Worm (Caenorhabditis elegans) whole organism, L1 larva: ENCODE data around the gene rps-12.

Source experiments
- C04F5.9 ChIP-seq: sonication (generic microtip); optimal IDR thresholded peaks from 2 replicates; lab custom pipeline; 2016; ENCODE audit warnings: missing genetic modification characterization, missing compliant biosample characterization
- C16A3.4 ChIP-seq: fragments of 150-350 bp; optimal IDR thresholded peaks from 2 replicates; lab custom pipeline; 2014; ENCODE audit warnings: missing biosample characterization, missing genetic modification characterization
- blmp-1 ChIP-seq: fragments of 150-350 bp; optimal IDR thresholded peaks from 2 replicates; lab custom pipeline; 2014; ENCODE audit warnings: missing biosample characterization, missing genetic modification characterization
- ceh-63 ChIP-seq: fragments of 200-800 bp; sonication (Bioruptor generic); optimal IDR thresholded peaks from 2 replicates; lab custom pipeline; 2018; ENCODE audit warnings: mild to moderate bottlenecking, missing genetic modification characterization, missing compliant biosample characterization
- ceh-8 ChIP-seq: fragments of 200-800 bp; sonication (Bioruptor generic); optimal IDR thresholded peaks from 2 replicates; lab custom pipeline; 2018; ENCODE audit warnings: mild to moderate bottlenecking, missing genetic modification characterization, moderate library complexity, missing compliant biosample characterization
- ceh-82 ChIP-seq, 3 experiments: fragments of 150-350 bp in 1 of 3; sonication (generic microtip) in 2 of 3; optimal IDR thresholded peaks; 2 replicates each; lab custom pipeline; 2014 to 2017; ENCODE audit warnings: missing biosample characterization in 3 of 3, missing genetic modification characterization in 3 of 3
- ceh-90 ChIP-seq: sonication (generic microtip); optimal IDR thresholded peaks from 2 replicates; lab custom pipeline; 2016; ENCODE audit warnings: missing genetic modification characterization, missing compliant biosample characterization
- ces-1 ChIP-seq: fragments of 150-350 bp; optimal IDR thresholded peaks from 2 replicates; lab custom pipeline; 2014; ENCODE audit warnings: missing biosample characterization, missing genetic modification reagents, missing genetic modification characterization
- efl-1 ChIP-seq, 4 experiments: fragments of 150-350 bp; optimal IDR thresholded peaks in 3 of 4; peaks in 1 of 4; 1 replicate in 1 of 4; 2 replicates in 3 of 4; lab custom pipeline; 2014; ENCODE audit warnings: missing biosample characterization in 2 of 4, missing genetic modification characterization in 2 of 4, missing genetic modification reagents in 2 of 4
- efl-3 ChIP-seq: fragments of 200-800 bp; sonication (Bioruptor generic); optimal IDR thresholded peaks from 2 replicates; lab custom pipeline; 2018; ENCODE audit warnings: mild to moderate bottlenecking, missing genetic modification characterization, missing compliant biosample characterization
- elt-3 ChIP-seq, 6 experiments: fragments of 150-350 bp in 1 of 6; sonication (generic microtip); optimal IDR thresholded peaks; 2 replicates each; lab custom pipeline; 2017 to 2018; ENCODE audit warnings: missing biosample characterization in 6 of 6, missing genetic modification characterization in 6 of 6, inconsistent platforms in 1 of 6
- grh-1 ChIP-seq: fragments of 200-800 bp; sonication (Bioruptor generic); IDR thresholded peaks from 2 replicates; pipeline ENCODE4 v1.3.6; 2022; ENCODE audit warnings: missing genetic modification reagents, missing genetic modification characterization, missing compliant biosample characterization
- hlh-17 ChIP-seq: fragments of 200-800 bp; sonication (Bioruptor generic); optimal IDR thresholded peaks from 2 replicates; lab custom pipeline; 2018; ENCODE audit warnings: missing genetic modification characterization, mild to moderate bottlenecking, missing compliant biosample characterization, moderate library complexity, borderline replicate concordance
- hpl-2 ChIP-seq: fragments of 150-350 bp; optimal IDR thresholded peaks from 2 replicates; lab custom pipeline; 2014; ENCODE audit warnings: missing biosample characterization, missing genetic modification reagents, missing genetic modification characterization
- irx-1 ChIP-seq: sonication (generic microtip); optimal IDR thresholded peaks from 2 replicates; lab custom pipeline; 2016; ENCODE audit warnings: missing genetic modification characterization, missing compliant biosample characterization
- isw-1 ChIP-seq: fragments of 200-800 bp; sonication (Bioruptor generic); IDR thresholded peaks from 2 replicates; pipeline ENCODE4 v1.3.6; 2022; ENCODE audit warnings: missing genetic modification characterization, missing compliant biosample characterization
- jun-1 ChIP-seq: fragments of 150-350 bp; optimal IDR thresholded peaks from 2 replicates; lab custom pipeline; 2014; ENCODE audit warnings: missing biosample characterization, missing genetic modification reagents, missing genetic modification characterization
- lin-15B ChIP-seq: fragments of 150-350 bp; sonication (generic microtip); optimal IDR thresholded peaks from 3 replicates; lab custom pipeline; 2014; ENCODE audit warnings: missing biosample characterization, missing genetic modification characterization
- lin-35 ChIP-seq, 2 experiments: fragments of 150-350 bp; optimal IDR thresholded peaks; 2 replicates each; lab custom pipeline; 2014; ENCODE audit warnings: missing biosample characterization in 2 of 2, missing genetic modification characterization in 2 of 2, missing genetic modification reagents in 2 of 2
- mab-9 ChIP-seq: fragments of 200-800 bp; sonication (Bioruptor generic); IDR thresholded peaks from 2 replicates; pipeline ENCODE4 v1.3.6; 2022; ENCODE audit warnings: missing genetic modification reagents, missing genetic modification characterization, missing compliant biosample characterization
- mef-2 ChIP-seq: fragments of 150-350 bp; optimal IDR thresholded peaks from 2 replicates; lab custom pipeline; 2014; ENCODE audit warnings: missing biosample characterization, missing genetic modification characterization
- mep-1 ChIP-seq: fragments of 150-350 bp; optimal IDR thresholded peaks from 2 replicates; lab custom pipeline; 2014; ENCODE audit warnings: missing biosample characterization, missing genetic modification characterization
- nhr-11 ChIP-seq: fragments of 150-350 bp; optimal IDR thresholded peaks from 2 replicates; lab custom pipeline; 2014; ENCODE audit warnings: missing biosample characterization, missing genetic modification characterization
- nhr-12 ChIP-seq: sonication (generic microtip); optimal IDR thresholded peaks from 2 replicates; lab custom pipeline; 2017; ENCODE audit warnings: missing biosample characterization, missing genetic modification characterization
- nhr-20 ChIP-seq: sonication (generic microtip); optimal IDR thresholded peaks from 2 replicates; lab custom pipeline; 2016; ENCODE audit warnings: mild to moderate bottlenecking, missing genetic modification characterization, missing compliant biosample characterization
- nhr-237 ChIP-seq: fragments of 150-350 bp; optimal IDR thresholded peaks from 2 replicates; lab custom pipeline; 2014; ENCODE audit warnings: missing biosample characterization, missing genetic modification characterization
- nhr-71 ChIP-seq: sonication (generic microtip); optimal IDR thresholded peaks from 2 replicates; lab custom pipeline; 2016; ENCODE audit warnings: mild to moderate bottlenecking, missing genetic modification characterization, moderate library complexity, missing compliant biosample characterization
- nhr-76 ChIP-seq: sonication (generic microtip); optimal IDR thresholded peaks from 2 replicates; lab custom pipeline; 2017; ENCODE audit warnings: missing biosample characterization, missing genetic modification characterization
- nhr-84 ChIP-seq: sonication (generic microtip); optimal IDR thresholded peaks from 2 replicates; lab custom pipeline; 2017; ENCODE audit warnings: missing biosample characterization, missing genetic modification characterization
- nhr-85 ChIP-seq: sonication (generic microtip); peaks from one replicate; lab custom pipeline; 2016; ENCODE audit warnings: missing genetic modification characterization, inconsistent platforms, missing compliant biosample characterization
- pag-3 ChIP-seq: sonication (generic microtip); optimal IDR thresholded peaks from 2 replicates; lab custom pipeline; 2017; ENCODE audit warnings: missing genetic modification characterization, mild to moderate bottlenecking, missing compliant biosample characterization, antibody characterized with exemption, borderline replicate concordance; ENCODE audit not compliant: insufficient read depth
- rnt-1 ChIP-seq: sonication (generic microtip); optimal IDR thresholded peaks from 2 replicates; lab custom pipeline; 2016; ENCODE audit warnings: mild to moderate bottlenecking, missing genetic modification characterization, moderate library complexity, missing compliant biosample characterization
- skn-1 ChIP-seq: fragments of 150-350 bp; optimal IDR thresholded peaks from 2 replicates; lab custom pipeline; 2014; ENCODE audit warnings: missing biosample characterization, missing genetic modification characterization
- snpc-4 ChIP-seq: fragments of 150-350 bp; optimal IDR thresholded peaks from 2 replicates; lab custom pipeline; 2014; ENCODE audit warnings: missing biosample characterization, missing genetic modification characterization
- snu-23 ChIP-seq: sonication (generic microtip); optimal IDR thresholded peaks from 2 replicates; lab custom pipeline; 2016; ENCODE audit warnings: missing genetic modification characterization, missing compliant biosample characterization
- sox-4 ChIP-seq: sonication (generic microtip); optimal IDR thresholded peaks from 2 replicates; lab custom pipeline; 2016; ENCODE audit warnings: missing genetic modification characterization, missing compliant biosample characterization
- sup-37 ChIP-seq: fragments of 200-800 bp; sonication (Bioruptor generic); optimal IDR thresholded peaks from 2 replicates; lab custom pipeline; 2018; ENCODE audit warnings: mild to moderate bottlenecking, missing genetic modification characterization, missing compliant biosample characterization
- swsn-7 ChIP-seq: sonication (generic microtip); optimal IDR thresholded peaks from 2 replicates; lab custom pipeline; 2016; ENCODE audit warnings: missing genetic modification characterization, missing compliant biosample characterization
- unc-130 ChIP-seq: fragments of 150-350 bp; optimal IDR thresholded peaks from 2 replicates; lab custom pipeline; 2017; ENCODE audit warnings: missing biosample characterization, missing genetic modification characterization, inconsistent platforms
- unc-30 ChIP-seq: sonication (generic microtip); optimal IDR thresholded peaks from 2 replicates; lab custom pipeline; 2017; ENCODE audit warnings: missing biosample characterization, missing genetic modification characterization
- unc-98 ChIP-seq: fragments of 200-800 bp; sonication (Bioruptor generic); IDR thresholded peaks from 2 replicates; pipeline ENCODE4 v1.3.6; 2022; ENCODE audit warnings: missing genetic modification characterization, missing compliant biosample characterization
- vab-15 ChIP-seq: sonication (generic microtip); optimal IDR thresholded peaks from 2 replicates; lab custom pipeline; 2017; ENCODE audit warnings: missing genotype, mild to moderate bottlenecking, missing genetic modification characterization, missing compliant biosample characterization
- zag-1 ChIP-seq: fragments of 150-350 bp; optimal IDR thresholded peaks from 2 replicates; lab custom pipeline; 2014; ENCODE audit warnings: missing biosample characterization, missing genetic modification characterization
- zip-4 ChIP-seq: fragments of 200-800 bp; sonication (Bioruptor generic); optimal IDR thresholded peaks from 2 replicates; lab custom pipeline; 2018; ENCODE audit warnings: mild to moderate bottlenecking, missing genetic modification characterization, moderate library complexity, missing compliant biosample characterization
- ztf-4 ChIP-seq: fragments of 150-350 bp; optimal IDR thresholded peaks from 2 replicates; lab custom pipeline; 2014; ENCODE audit warnings: missing biosample characterization, missing genetic modification characterization

rps-12 gene

ce11 chrIII:5721888-5722287 lies 42.8 kb downstream of the rps-12 start (continued):
- peak; percentile 79 for TF ChIP-seq C04F5.9
- peak; percentile 94 for TF ChIP-seq ceh-90 (tag; lab: Kevin White, UChicago)
- peak; percentile 89 for TF ChIP-seq nhr-85 (tag; lab: Kevin White, UChicago)
- TF ChIP-seq lin-35 (GFP tag; optimal IDR thresholded peaks at IDR 0.05; lab: Kevin White, UChicago), result peak; percentile 86 to 92
- peak; percentile 65 for TF ChIP-seq grh-1 (GFP tag; lab: Robert Waterston, UW)
- TF ChIP-seq pag-3, result peak; percentile 69
- TF ChIP-seq snpc-4, result no peak
- TF ChIP-seq zag-1 (tag; lab: Kevin White, UChicago), result no peak
- no peak for TF ChIP-seq nhr-12 (tag; lab: Kevin White, UChicago)
- TF ChIP-seq ces-1 (GFP tag; lab: Kevin White, UChicago), result no peak
- no peak for TF ChIP-seq ceh-63 (GFP tag; lab: Kevin White, UChicago)
- TF ChIP-seq jun-1 (tag; lab: Kevin White, UChicago), result peak; percentile 61
- no peak for TF ChIP-seq nhr-76 (tag; lab: Kevin White, UChicago)
- peak; percentile 60 for TF ChIP-seq mab-9 (GFP tag; lab: Robert Waterston, UW)
- peak; percentile 13 for TF ChIP-seq ceh-8
- TF ChIP-seq nhr-20 (tag; lab: Kevin White, UChicago), result peak; percentile 85
- no peak; the same call in 1 of the 2 replicates for TF ChIP-seq unc-98 (GFP tag; lab: Robert Waterston, UW)
- no peak for TF ChIP-seq nhr-237
- peak; percentile 98 for TF ChIP-seq rnt-1
- TF ChIP-seq nhr-84 (tag; lab: Kevin White, UChicago), result no peak
- peak; percentile 34 for TF ChIP-seq nhr-11 (tag; lab: Kevin White, UChicago)
- no peak for TF ChIP-seq vab-15
- TF ChIP-seq C16A3.4 (tag; lab: Kevin White, UChicago), result peak; percentile 45
- TF ChIP-seq isw-1 (GFP tag; lab: Robert Waterston, UW), result peak; percentile 54
- no peak for TF ChIP-seq unc-30 (tag; lab: Kevin White, UChicago)
- TF ChIP-seq efl-3 (GFP tag; lab: Kevin White, UChicago), result peak; percentile 37
- no peak for TF ChIP-seq mef-2 (tag; lab: Kevin White, UChicago)
- TF ChIP-seq nhr-71 (tag; lab: Kevin White, UChicago), result peak; percentile 91
- no peak for TF ChIP-seq hlh-17 (GFP tag; lab: Kevin White, UChicago)
- TF ChIP-seq efl-1 (optimal IDR thresholded peaks at IDR 0.05; lab: Kevin White, UChicago), result peak; percentile 91 to 93
- TF ChIP-seq efl-1 (GFP tag; optimal IDR thresholded peaks at IDR 0.05 in 1 of 2; lab: Kevin White, UChicago), result peak; percentile 90 to 99
- TF ChIP-seq hpl-2, result no peak
- TF ChIP-seq ceh-82 (tag; optimal IDR thresholded peaks at IDR 0.05; lab: Kevin White, UChicago), result peak; percentile 45 to 66 (median 60)
- TF ChIP-seq unc-130 (tag; lab: Kevin White, UChicago), result peak; percentile 71
- TF ChIP-seq sox-4 (tag; lab: Kevin White, UChicago), result peak; percentile 93
- peak; percentile 92 for TF ChIP-seq irx-1 (tag; lab: Kevin White, UChicago)
- peak; percentile 52 for TF ChIP-seq sup-37 (GFP tag; lab: Kevin White, UChicago)
- peak; percentile 51 for TF ChIP-seq zip-4
- TF ChIP-seq swsn-7 (tag; lab: Kevin White, UChicago), result peak; percentile 78
- TF ChIP-seq blmp-1 (tag; lab: Kevin White, UChicago), result no peak
- no peak for TF ChIP-seq mep-1 (tag; lab: Kevin White, UChicago)
- TF ChIP-seq elt-3 (tag; optimal IDR thresholded peaks at IDR 0.05; lab: Kevin White, UChicago), result peak in 3 of 6 experiments; percentile 5 to 68 (median 33)
- peak; percentile 83 for TF ChIP-seq snu-23 (GFP tag; lab: Kevin White, UChicago)
- peak; percentile 52 for TF ChIP-seq skn-1 (tag; lab: Kevin White, UChicago)
- peak; percentile 69 for TF ChIP-seq ztf-4 (tag; lab: Kevin White, UChicago)
- TF ChIP-seq lin-15B (tag; lab: Kevin White, UChicago), result peak; percentile 4
